Worm (Caenorhabditis elegans) whole organism, young adult: ENCODE measurements around the gene set-19.

ENCODE experiments used
- C06A6.2 ChIP-seq: fragments of 200-800 bp; sonication (Bioruptor generic); conservative IDR thresholded peaks from 2 replicates; pipeline ENCODE4 v1.3.6; 2022; ENCODE audit warnings: missing genetic modification characterization, missing compliant biosample characterization
- C17E4.6 ChIP-seq: fragments of 200-800 bp; sonication (Bioruptor generic); IDR thresholded peaks from 2 replicates; pipeline ENCODE4 v1.3.6; 2022; ENCODE audit warnings: missing genetic modification reagents, missing genetic modification characterization, missing compliant biosample characterization
- F10E7.11 ChIP-seq: sonication (generic microtip); optimal IDR thresholded peaks from 2 replicates; lab custom pipeline; 2017; ENCODE audit warnings: mild to moderate bottlenecking, missing genetic modification characterization, moderate library complexity, missing compliant biosample characterization
- F57C9.4 ChIP-seq: sonication (generic microtip); optimal IDR thresholded peaks from 2 replicates; lab custom pipeline; 2017; ENCODE audit warnings: mild to moderate bottlenecking, missing genetic modification characterization, missing compliant biosample characterization
- T26A5.8 ChIP-seq: sonication (generic microtip); optimal IDR thresholded peaks from 2 replicates; lab custom pipeline; 2016; ENCODE audit warnings: missing genetic modification characterization, missing compliant biosample characterization
- Y53F4B.3 ChIP-seq: fragments of 200-800 bp; sonication (Bioruptor generic); IDR thresholded peaks from 2 replicates; pipeline ENCODE4 v1.3.6; 2022; ENCODE audit warnings: missing genetic modification reagents, missing genetic modification characterization, missing compliant biosample characterization
- Y53G8AR.9 ChIP-seq: fragments of 200-800 bp; sonication (Bioruptor generic); conservative IDR thresholded peaks from 2 replicates; pipeline ENCODE4 v1.3.6; 2022; ENCODE audit warnings: missing genetic modification reagents, missing genetic modification characterization, missing compliant biosample characterization
- Y56A3A.18 ChIP-seq: fragments of 200-800 bp; sonication (Bioruptor generic); IDR thresholded peaks from 2 replicates; pipeline ENCODE4 v1.3.6; 2022; ENCODE audit warnings: missing genetic modification reagents, missing genetic modification characterization, missing compliant biosample characterization
- Y95B8A.8 ChIP-seq: fragments of 200-800 bp; sonication (Bioruptor generic); IDR thresholded peaks from 2 replicates; pipeline ENCODE4 v1.3.6; 2022; ENCODE audit warnings: missing genetic modification reagents, missing genetic modification characterization, missing compliant biosample characterization
- athp-1 ChIP-seq: sonication (generic microtip); optimal IDR thresholded peaks from 2 replicates; lab custom pipeline; 2017; ENCODE audit warnings: mild to moderate bottlenecking, missing genetic modification characterization, missing compliant biosample characterization
- bed-1 ChIP-seq: fragments of 200-800 bp; sonication (Bioruptor generic); IDR thresholded peaks from 2 replicates; pipeline ENCODE4 v1.3.6; 2022; ENCODE audit warnings: missing genetic modification reagents, missing genetic modification characterization, missing compliant biosample characterization
- cebp-1 ChIP-seq, 2 experiments: fragments of 200-800 bp in 1 of 2; sonication (Bioruptor generic) in 1 of 2; sonication (generic microtip) in 1 of 2; IDR thresholded peaks in 1 of 2; optimal IDR thresholded peaks in 1 of 2; 2 replicates each; pipeline versions ENCODE4 v1.3.6 to Lab custom; 2017 to 2022; ENCODE audit warnings: missing compliant biosample characterization in 2 of 2, missing genetic modification characterization in 2 of 2, mild to moderate bottlenecking in 1 of 2, missing genetic modification reagents in 1 of 2, moderate library complexity in 1 of 2
- cebp-2 ChIP-seq: fragments of 200-800 bp; sonication (Bioruptor generic); IDR thresholded peaks from 2 replicates; pipeline ENCODE4 v1.3.6; 2022; ENCODE audit warnings: missing genetic modification characterization, missing compliant biosample characterization
- ceh-27 ChIP-seq: fragments of 200-800 bp; sonication (Bioruptor generic); optimal IDR thresholded peaks from 2 replicates; lab custom pipeline; 2018; ENCODE audit warnings: mild to moderate bottlenecking, missing genetic modification characterization, moderate library complexity, missing compliant biosample characterization
- ceh-40 ChIP-seq: fragments of 200-800 bp; sonication (Bioruptor generic); IDR thresholded peaks from 2 replicates; pipeline ENCODE4 v1.3.6; 2022; ENCODE audit warnings: missing genetic modification characterization, missing compliant biosample characterization
- ceh-58 ChIP-seq: fragments of 200-800 bp; sonication (Bioruptor generic); IDR thresholded peaks from 2 replicates; pipeline ENCODE4 v1.3.6; 2022; ENCODE audit warnings: missing genetic modification characterization, missing compliant biosample characterization
- chd-7 ChIP-seq: sonication (generic microtip); optimal IDR thresholded peaks from 2 replicates; lab custom pipeline; 2016; ENCODE audit warnings: mild to moderate bottlenecking, missing genetic modification characterization, moderate library complexity, missing compliant biosample characterization
- die-1 ChIP-seq: sonication (generic microtip); optimal IDR thresholded peaks from 2 replicates; lab custom pipeline; 2016; ENCODE audit warnings: missing genotype, mild to moderate bottlenecking, missing genetic modification characterization, missing compliant biosample characterization
- dpff-1 ChIP-seq: sonication (generic microtip); optimal IDR thresholded peaks from 2 replicates; lab custom pipeline; 2017; ENCODE audit warnings: mild to moderate bottlenecking, missing genetic modification characterization, missing compliant biosample characterization
- efl-1 ChIP-seq: fragments of 150-350 bp; optimal IDR thresholded peaks from 2 replicates; lab custom pipeline; 2014; ENCODE audit warnings: missing biosample characterization, missing genetic modification reagents, missing genetic modification characterization
- gei-17 ChIP-seq: fragments of 200-800 bp; sonication (Bioruptor generic); optimal IDR thresholded peaks from 2 replicates; lab custom pipeline; 2018; ENCODE audit warnings: mild to moderate bottlenecking, missing genetic modification characterization, missing compliant biosample characterization
- him-1 ChIP-seq: sonication (generic microtip); optimal IDR thresholded peaks from 2 replicates; lab custom pipeline; 2016; ENCODE audit warnings: missing genotype, missing genetic modification reagents, missing genetic modification characterization, missing compliant biosample characterization
- hmg-1.2 ChIP-seq: fragments of 200-800 bp; sonication (Bioruptor generic); IDR thresholded peaks from 2 replicates; pipeline ENCODE4 v1.3.6; 2022; ENCODE audit warnings: missing genetic modification reagents, missing genetic modification characterization, missing compliant biosample characterization
- lag-1 ChIP-seq: fragments of 200-800 bp; sonication (Bioruptor generic); IDR thresholded peaks from 2 replicates; pipeline ENCODE4 v1.3.6; 2022; ENCODE audit warnings: missing genetic modification reagents, missing genetic modification characterization, missing compliant biosample characterization
- lin-40 ChIP-seq: sonication (generic microtip); optimal IDR thresholded peaks from 2 replicates; lab custom pipeline; 2016; ENCODE audit warnings: missing genetic modification characterization, mild to moderate bottlenecking, missing compliant biosample characterization, missing genotype, missing genetic modification reagents
- lsl-1 ChIP-seq: fragments of 200-800 bp; sonication (Bioruptor generic); optimal IDR thresholded peaks from 2 replicates; lab custom pipeline; 2018; ENCODE audit warnings: mild to moderate bottlenecking, missing genetic modification characterization, moderate library complexity, missing compliant biosample characterization
- mel-28 ChIP-seq: sonication (generic microtip); optimal IDR thresholded peaks from 2 replicates; lab custom pipeline; 2016; ENCODE audit warnings: borderline replicate concordance, mild to moderate bottlenecking, missing genetic modification characterization, missing compliant biosample characterization
- mes-4 ChIP-seq: sonication (generic microtip); optimal IDR thresholded peaks from 2 replicates; lab custom pipeline; 2016; ENCODE audit warnings: missing genotype, missing genetic modification characterization, missing compliant biosample characterization
- nfya-2 ChIP-seq: fragments of 200-800 bp; sonication (Bioruptor generic); IDR thresholded peaks from 2 replicates; pipeline ENCODE4 v1.3.6; 2022; ENCODE audit warnings: missing genetic modification reagents, missing genetic modification characterization, missing compliant biosample characterization
- nfyb-1 ChIP-seq: fragments of 200-800 bp; sonication (Bioruptor generic); IDR thresholded peaks from 2 replicates; pipeline ENCODE4 v1.3.6; 2022; ENCODE audit warnings: missing genetic modification reagents, missing genetic modification characterization, missing compliant biosample characterization
- nhr-80 ChIP-seq: sonication (generic microtip); optimal IDR thresholded peaks from 2 replicates; lab custom pipeline; 2016; ENCODE audit warnings: missing genetic modification characterization, missing compliant biosample characterization
- rcor-1 ChIP-seq: fragments of 200-800 bp; sonication (Bioruptor generic); IDR thresholded peaks from 2 replicates; pipeline ENCODE4 v1.3.6; 2022; ENCODE audit warnings: missing genetic modification reagents, missing genetic modification characterization, missing compliant biosample characterization
- rec-8 ChIP-seq, 2 experiments: sonication (generic microtip); optimal IDR thresholded peaks; 2 replicates each; lab custom pipeline; 2016; ENCODE audit warnings: mild to moderate bottlenecking in 2 of 2, missing genetic modification characterization in 2 of 2, missing genetic modification reagents in 2 of 2, missing genotype in 2 of 2, missing biosample characterization in 1 of 2, missing compliant biosample characterization in 1 of 2, moderate library complexity in 1 of 2
- repo-1 ChIP-seq: sonication (generic microtip); optimal IDR thresholded peaks from 2 replicates; lab custom pipeline; 2017; ENCODE audit warnings: mild to moderate bottlenecking, missing genetic modification characterization, missing compliant biosample characterization
- tlf-1 ChIP-seq: fragments of 200-800 bp; sonication (Bioruptor generic); optimal IDR thresholded peaks from 2 replicates; lab custom pipeline; 2018; ENCODE audit warnings: mild to moderate bottlenecking, missing genetic modification characterization, missing compliant biosample characterization
- zfh-2 ChIP-seq: fragments of 200-800 bp; sonication (Bioruptor generic); conservative IDR thresholded peaks from 2 replicates; pipeline ENCODE4 v1.3.6; 2022; ENCODE audit warnings: missing genetic modification reagents, missing genetic modification characterization, missing compliant biosample characterization
- ztf-18 ChIP-seq: sonication (generic microtip); optimal IDR thresholded peaks from 2 replicates; lab custom pipeline; 2016; ENCODE audit warnings: missing genotype, mild to moderate bottlenecking, missing genetic modification characterization, missing compliant biosample characterization

The set-19 gene

DNA sequence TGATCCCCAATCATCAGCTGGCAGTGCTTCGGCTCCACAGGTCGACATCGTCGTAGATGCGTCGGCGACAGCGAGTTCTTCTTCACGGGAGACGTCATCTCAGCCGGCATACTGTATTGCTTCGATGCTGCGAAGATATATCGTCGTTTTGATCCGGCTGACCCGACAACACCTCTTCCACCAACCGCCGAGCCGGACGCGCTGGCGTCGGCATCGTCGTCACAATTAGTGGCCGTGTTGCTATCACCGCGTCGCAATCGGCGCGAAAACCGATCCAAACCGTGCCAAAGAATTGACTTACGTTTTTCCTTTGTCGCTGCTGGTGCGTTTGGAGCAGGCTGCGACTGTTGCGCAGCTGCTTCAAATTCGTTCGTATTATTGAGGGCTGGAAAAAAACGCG is 46.1 kb upstream of the set-19 start:
- TF ChIP-seq Y53G8AR.9 (no peak), F10E7.11 (tag; lab: Kevin White, UChicago) (no peak), Y53F4B.3 (GFP tag; lab: Robert Waterston, UW) (no peak), nfya-2 (GFP tag; lab: Robert Waterston, UW) (no peak), athp-1 (no peak), cebp-2 (GFP tag; lab: Robert Waterston, UW) (0 out of 2 replicates have a peak, but pooled peaks have one; percentile 39), zfh-2 (GFP tag; lab: Robert Waterston, UW) (peak; percentile 83), mel-28 (tag; lab: Kevin White, UChicago) (no peak), lin-40 (tag; lab: Kevin White, UChicago) (no peak)

DNA sequence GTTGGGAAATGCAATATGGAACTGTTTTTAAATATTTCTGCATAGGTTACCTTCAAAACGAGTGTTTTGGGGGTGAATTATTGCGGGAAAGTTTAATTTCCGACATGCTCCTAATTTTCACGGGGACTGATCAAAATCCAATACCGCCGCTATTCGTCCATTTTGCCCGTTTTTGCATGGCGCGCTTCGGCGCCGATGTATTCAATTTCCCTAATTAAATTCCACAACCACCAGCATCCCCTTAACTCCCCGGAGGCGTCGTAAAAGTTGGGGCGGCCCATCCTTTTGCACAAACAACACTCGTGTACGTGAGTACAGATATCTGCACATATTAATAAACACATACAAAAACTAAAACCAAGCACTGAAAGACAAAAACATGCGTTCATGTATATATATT is 44.5 kb upstream of the set-19 start:
- TF ChIP-seq cebp-1 (GFP tag; IDR thresholded peaks at IDR 0.05; lab: Robert Waterston, UW) (0 out of 2 replicates have a peak, but pooled peaks have one; percentile 12), cebp-1 (tag; optimal IDR thresholded peaks at IDR 0.05; lab: Kevin White, UChicago) (no peak), nfyb-1 (GFP tag; lab: Robert Waterston, UW) (no peak)

DNA sequence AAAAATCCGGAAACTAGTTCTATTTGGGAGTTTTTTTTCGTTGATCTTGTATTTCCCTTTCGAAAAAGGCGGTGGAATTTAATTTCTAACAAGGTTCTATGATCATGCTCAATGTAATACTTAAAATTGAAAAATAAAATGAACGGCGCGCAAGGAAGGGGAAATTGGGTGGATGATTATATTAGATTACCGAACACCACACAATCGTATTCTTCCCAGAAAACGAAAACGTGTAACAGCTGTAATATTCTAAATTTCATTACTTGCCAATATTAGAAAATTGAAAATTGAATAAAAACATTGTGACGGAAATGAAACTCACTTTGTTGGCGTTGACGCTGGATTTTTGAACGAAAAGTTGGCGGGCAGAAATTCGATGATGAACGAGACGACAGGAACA is 43.7 kb upstream of the set-19 start:
- TF ChIP-seq ceh-58 (no peak), F57C9.4 (tag; lab: Kevin White, UChicago) (no peak), ceh-27 (no peak), repo-1 (tag; lab: Kevin White, UChicago) (no peak), rcor-1 (GFP tag; lab: Robert Waterston, UW) (no peak), C06A6.2 (no peak), efl-1 (GFP tag; lab: Kevin White, UChicago) (no peak)
- TF ChIP-seq, all 124 proteins: peak for 0

DNA sequence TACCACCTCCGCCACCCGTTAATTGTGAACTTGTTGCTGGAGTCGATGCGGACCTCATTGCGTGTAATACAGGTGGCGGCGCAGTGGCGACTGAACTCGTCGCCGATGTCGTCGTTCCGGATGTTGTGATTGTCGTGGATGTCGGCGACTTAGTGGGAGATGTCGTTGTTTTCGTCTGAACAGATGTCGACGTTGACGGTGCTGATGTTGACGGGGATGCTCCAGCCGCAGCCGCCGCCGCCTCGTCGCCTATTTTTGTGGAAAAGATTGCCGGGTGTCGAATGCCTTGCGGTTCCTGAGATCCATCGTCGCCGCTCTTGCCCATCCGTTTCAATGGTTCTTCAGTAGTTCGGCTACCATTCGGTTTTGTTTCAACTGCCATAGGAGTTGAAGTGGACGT is 40.9 kb upstream of the set-19 start:
- TF ChIP-seq chd-7: no peak
- no peak for TF ChIP-seq cebp-1 (GFP tag; IDR thresholded peaks at IDR 0.05; lab: Robert Waterston, UW)
- no peak for TF ChIP-seq cebp-1 (tag; optimal IDR thresholded peaks at IDR 0.05; lab: Kevin White, UChicago)
- TF ChIP-seq zfh-2 (GFP tag; lab: Robert Waterston, UW): peak; percentile 78
- no peak for TF ChIP-seq die-1
- no peak for TF ChIP-seq rec-8 (tag; optimal IDR thresholded peaks at IDR 0.05; lab: Kevin White, UChicago)
- TF ChIP-seq nfya-2 (GFP tag; lab: Robert Waterston, UW): no peak
- TF ChIP-seq bed-1 (GFP tag; lab: Robert Waterston, UW): no peak
- no peak for TF ChIP-seq mes-4 (tag; lab: Kevin White, UChicago)
- 0 out of 2 replicates have a peak, but pooled peaks have one; percentile 35 for TF ChIP-seq ceh-40 (GFP tag; lab: Robert Waterston, UW)
- TF ChIP-seq hmg-1.2 (GFP tag; lab: Robert Waterston, UW): no peak

DNA sequence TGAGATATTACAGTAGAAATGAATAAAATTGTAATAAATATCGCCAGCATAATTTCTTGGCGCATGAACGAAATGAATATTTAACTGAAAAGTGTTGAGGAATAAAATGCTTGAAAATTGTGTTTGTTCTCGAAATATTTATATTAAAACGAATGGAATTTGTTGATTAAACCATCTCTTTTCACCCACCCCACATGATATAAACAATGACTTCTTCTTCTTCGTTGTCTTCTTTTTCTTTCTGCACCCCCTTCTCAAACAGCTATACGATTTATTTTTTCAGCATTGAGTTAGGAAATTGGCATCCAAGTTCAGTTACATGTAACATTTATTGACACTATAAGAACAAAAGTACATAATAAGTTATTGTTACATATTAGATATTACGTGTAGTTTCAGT is 40.1 kb upstream of the set-19 start, which contains the start of gene C41G11.1:
Gene C41G11.1, minus strand, starts transcription at position 101 of the 400 bp plus-strand sequence.
- no peak for TF ChIP-seq C17E4.6 (GFP tag; lab: Robert Waterston, UW)
- no peak for TF ChIP-seq ceh-27
- TF ChIP-seq efl-1 (GFP tag; lab: Kevin White, UChicago): no peak
- TF ChIP-seq T26A5.8: no peak
- no peak for TF ChIP-seq nfyb-1 (GFP tag; lab: Robert Waterston, UW)
- TF ChIP-seq chd-7: no peak
- TF ChIP-seq lsl-1 (GFP tag; lab: Kevin White, UChicago): no peak
- no peak for TF ChIP-seq lag-1
- TF ChIP-seq ztf-18 (tag; lab: Kevin White, UChicago): no peak
- TF ChIP-seq bed-1 (GFP tag; lab: Robert Waterston, UW): no peak
- TF ChIP-seq hmg-1.2 (GFP tag; lab: Robert Waterston, UW): no peak
- TF ChIP-seq dpff-1 (tag; lab: Kevin White, UChicago): no peak
- no peak for TF ChIP-seq tlf-1 (GFP tag; lab: Kevin White, UChicago)
- TF ChIP-seq nhr-80 (tag; lab: Kevin White, UChicago): no peak
- TF ChIP-seq him-1 (tag; lab: Kevin White, UChicago): no peak
- TF ChIP-seq gei-17 (GFP tag; lab: Kevin White, UChicago): no peak
- no peak for TF ChIP-seq Y56A3A.18
- no peak for TF ChIP-seq Y95B8A.8 (GFP tag; lab: Robert Waterston, UW)
